Worm (Caenorhabditis elegans) whole organism, L2 larva: ENCODE measurements around the gene R02D5.3.
A peak's percentile ranks its signal among the peaks of the same experiment; 100 is the strongest.

Source experiments
- C34F6.9 ChIP-seq: fragments of 150-350 bp; optimal IDR thresholded peaks from 2 replicates; lab custom pipeline; 2014; ENCODE audit warnings: missing biosample characterization, missing genetic modification characterization
- F13H6.1 ChIP-seq: sonication (generic microtip); optimal IDR thresholded peaks from 2 replicates; lab custom pipeline; 2016; ENCODE audit warnings: missing genetic modification characterization, missing compliant biosample characterization
- R02D3.7 ChIP-seq: fragments of 150-350 bp; optimal IDR thresholded peaks from 2 replicates; lab custom pipeline; 2014; ENCODE audit warnings: missing biosample characterization, missing genetic modification characterization
- Y55F3AM.14 ChIP-seq: fragments of 200-800 bp; sonication (Bioruptor generic); optimal IDR thresholded peaks from 2 replicates; lab custom pipeline; 2018; ENCODE audit warnings: mild to moderate bottlenecking, missing genetic modification characterization, missing compliant biosample characterization
- ZK546.5 ChIP-seq: sonication (generic microtip); optimal IDR thresholded peaks from 2 replicates; lab custom pipeline; 2017; ENCODE audit warnings: missing biosample characterization, missing genetic modification characterization
- alr-1 ChIP-seq: fragments of 150-350 bp; optimal IDR thresholded peaks from 2 replicates; lab custom pipeline; 2014; ENCODE audit warnings: missing biosample characterization, missing genetic modification characterization
- aly-2 ChIP-seq: fragments of 150-350 bp; optimal IDR thresholded peaks from 2 replicates; lab custom pipeline; 2014; ENCODE audit warnings: missing biosample characterization, missing genetic modification characterization
- ama-1 ChIP-seq: fragments of 150-350 bp; optimal IDR thresholded peaks from 2 replicates; lab custom pipeline; 2018; ENCODE audit warnings: inconsistent platforms
- blmp-1 ChIP-seq: sonication (generic microtip); optimal IDR thresholded peaks from 2 replicates; lab custom pipeline; 2017; ENCODE audit warnings: missing genetic modification characterization, mild to moderate bottlenecking, missing compliant biosample characterization, antibody characterized with exemption, moderate library complexity; ENCODE audit not compliant: insufficient read depth
- ceh-16 ChIP-seq: fragments of 150-350 bp; optimal IDR thresholded peaks from 2 replicates; lab custom pipeline; 2014; ENCODE audit warnings: missing biosample characterization, missing genetic modification characterization
- ceh-82 ChIP-seq: fragments of 150-350 bp; optimal IDR thresholded peaks from 2 replicates; lab custom pipeline; 2014; ENCODE audit warnings: missing biosample characterization, missing genetic modification characterization
- crh-2 ChIP-seq: sonication (generic microtip); optimal IDR thresholded peaks from 2 replicates; lab custom pipeline; 2017; ENCODE audit warnings: missing biosample characterization, missing genetic modification characterization
- dmd-4 ChIP-seq: sonication (generic microtip); optimal IDR thresholded peaks from 2 replicates; lab custom pipeline; 2017; ENCODE audit warnings: missing biosample characterization, missing genetic modification characterization
- egl-27 ChIP-seq: sonication (generic microtip); optimal IDR thresholded peaks from 3 replicates; lab custom pipeline; 2017; ENCODE audit warnings: missing biosample characterization, missing genetic modification reagents, missing genetic modification characterization
- elt-1 ChIP-seq: fragments of 150-350 bp; optimal IDR thresholded peaks from 2 replicates; lab custom pipeline; 2014; ENCODE audit warnings: missing biosample characterization, missing genetic modification characterization
- elt-3 ChIP-seq: sonication (generic microtip); optimal IDR thresholded peaks from 2 replicates; lab custom pipeline; 2017; ENCODE audit warnings: missing biosample characterization, missing genetic modification characterization
- fos-1 ChIP-seq: fragments of 150-350 bp; optimal IDR thresholded peaks from 2 replicates; lab custom pipeline; 2014; ENCODE audit warnings: missing biosample characterization, missing genetic modification characterization
- gmeb-1 ChIP-seq: fragments of 150-350 bp; optimal IDR thresholded peaks from 2 replicates; lab custom pipeline; 2014; ENCODE audit warnings: missing biosample characterization, missing genetic modification characterization
- lin-11 ChIP-seq: fragments of 150-350 bp; sonication (generic microtip); optimal IDR thresholded peaks from 2 replicates; lab custom pipeline; 2014; ENCODE audit warnings: missing biosample characterization, missing genetic modification characterization, inconsistent platforms, mixed read lengths
- lin-13 ChIP-seq: fragments of 150-350 bp; optimal IDR thresholded peaks from 2 replicates; lab custom pipeline; 2014; ENCODE audit warnings: missing biosample characterization, missing genetic modification reagents, missing genetic modification characterization
- lin-39 ChIP-seq: fragments of 150-350 bp; optimal IDR thresholded peaks from 2 replicates; lab custom pipeline; 2014; ENCODE audit warnings: missing biosample characterization, missing genetic modification reagents, missing genetic modification characterization
- lsy-2 ChIP-seq, 2 experiments: fragments of 150-350 bp in 1 of 2; sonication (generic microtip) in 1 of 2; optimal IDR thresholded peaks; 2 replicates each; lab custom pipeline; 2014 to 2017; ENCODE audit warnings: missing biosample characterization in 2 of 2, missing genetic modification characterization in 2 of 2
- mab-5 ChIP-seq: fragments of 150-350 bp; optimal IDR thresholded peaks from 2 replicates; lab custom pipeline; 2014; ENCODE audit warnings: missing biosample characterization, missing genetic modification characterization
- mbf-1 ChIP-seq: sonication (generic microtip); optimal IDR thresholded peaks from 2 replicates; lab custom pipeline; 2017; ENCODE audit warnings: missing biosample characterization, missing genetic modification characterization
- mdl-1 ChIP-seq, 2 experiments: fragments of 150-350 bp in 1 of 2; sonication (generic microtip) in 1 of 2; optimal IDR thresholded peaks; 2 replicates each; lab custom pipeline; 2017; ENCODE audit warnings: missing biosample characterization in 2 of 2, missing genetic modification characterization in 2 of 2
- nhr-10 ChIP-seq: sonication (generic microtip); optimal IDR thresholded peaks from 2 replicates; lab custom pipeline; 2017; ENCODE audit warnings: missing biosample characterization, missing genetic modification characterization
- nhr-11 ChIP-seq: fragments of 150-350 bp; optimal IDR thresholded peaks from 2 replicates; lab custom pipeline; 2014; ENCODE audit warnings: missing biosample characterization, missing genetic modification characterization
- nhr-12 ChIP-seq: fragments of 150-350 bp; optimal IDR thresholded peaks from 2 replicates; lab custom pipeline; 2014; ENCODE audit warnings: missing biosample characterization, missing genetic modification characterization
- nhr-129 ChIP-seq: fragments of 150-350 bp; optimal IDR thresholded peaks from 2 replicates; lab custom pipeline; 2014; ENCODE audit warnings: missing biosample characterization, missing genetic modification characterization
- nhr-21 ChIP-seq: fragments of 150-350 bp; optimal IDR thresholded peaks from 2 replicates; lab custom pipeline; 2014; ENCODE audit warnings: missing biosample characterization, missing genetic modification characterization
- nhr-23 ChIP-seq: fragments of 150-350 bp; optimal IDR thresholded peaks from 2 replicates; lab custom pipeline; 2014; ENCODE audit warnings: missing biosample characterization, missing genetic modification reagents, missing genetic modification characterization
- nhr-237 ChIP-seq: fragments of 150-350 bp; optimal IDR thresholded peaks from 2 replicates; lab custom pipeline; 2014; ENCODE audit warnings: missing biosample characterization, missing genetic modification characterization
- nhr-25 ChIP-seq: fragments of 150-350 bp; sonication (generic microtip); optimal IDR thresholded peaks from 3 replicates; lab custom pipeline; 2014; ENCODE audit warnings: missing biosample characterization, missing genetic modification characterization
- nhr-6 ChIP-seq: fragments of 150-350 bp; optimal IDR thresholded peaks from 2 replicates; lab custom pipeline; 2014; ENCODE audit warnings: missing biosample characterization, missing genetic modification characterization
- nhr-77 ChIP-seq: fragments of 150-350 bp; optimal IDR thresholded peaks from 2 replicates; lab custom pipeline; 2014; ENCODE audit warnings: missing biosample characterization, missing genetic modification characterization
- peb-1 ChIP-seq: fragments of 150-350 bp; optimal IDR thresholded peaks from 2 replicates; lab custom pipeline; 2014; ENCODE audit warnings: missing biosample characterization, missing genetic modification characterization
- sem-4 ChIP-seq: fragments of 150-350 bp; optimal IDR thresholded peaks from 2 replicates; lab custom pipeline; 2014; ENCODE audit warnings: missing biosample characterization, missing genetic modification reagents, missing genetic modification characterization
- skn-1 ChIP-seq: sonication (generic microtip); optimal IDR thresholded peaks from 2 replicates; lab custom pipeline; 2017; ENCODE audit warnings: missing biosample characterization, missing genetic modification characterization
- sma-3 ChIP-seq: sonication (generic microtip); optimal IDR thresholded peaks from 2 replicates; lab custom pipeline; 2016; ENCODE audit warnings: missing genetic modification reagents, missing genetic modification characterization, missing compliant biosample characterization
- sma-9 ChIP-seq, 2 experiments: fragments of 150-350 bp in 1 of 2; sonication (generic microtip) in 1 of 2; optimal IDR thresholded peaks; 2 replicates each; lab custom pipeline; 2014 to 2016; ENCODE audit warnings: missing genetic modification characterization in 2 of 2, mild to moderate bottlenecking in 1 of 2, missing biosample characterization in 1 of 2, missing compliant biosample characterization in 1 of 2, missing genetic modification reagents in 1 of 2, moderate library complexity in 1 of 2
- snpc-4 ChIP-seq: fragments of 150-350 bp; optimal IDR thresholded peaks from 2 replicates; lab custom pipeline; 2014; ENCODE audit warnings: missing biosample characterization, missing genetic modification characterization
- unc-39 ChIP-seq: fragments of 150-350 bp; optimal IDR thresholded peaks from 2 replicates; lab custom pipeline; 2014; ENCODE audit warnings: missing biosample characterization, missing genetic modification characterization
- unc-55 ChIP-seq: fragments of 150-350 bp; sonication (generic microtip); optimal IDR thresholded peaks from 3 replicates; lab custom pipeline; 2014; ENCODE audit warnings: missing biosample characterization, missing genetic modification reagents, missing genetic modification characterization
- unc-62 ChIP-seq: fragments of 150-350 bp; optimal IDR thresholded peaks from 2 replicates; lab custom pipeline; 2014; ENCODE audit warnings: missing biosample characterization, missing genetic modification reagents, missing genetic modification characterization
- zag-1 ChIP-seq: fragments of 150-350 bp; optimal IDR thresholded peaks from 2 replicates; lab custom pipeline; 2014; ENCODE audit warnings: missing biosample characterization, missing genetic modification characterization
- ztf-1 ChIP-seq: fragments of 200-800 bp; sonication (Bioruptor generic); conservative IDR thresholded peaks from 2 replicates; pipeline ENCODE4 v1.3.6; 2022; ENCODE audit warnings: missing genetic modification characterization, missing compliant biosample characterization
- ztf-11 ChIP-seq: sonication (generic microtip); optimal IDR thresholded peaks from 2 replicates; lab custom pipeline; 2017; ENCODE audit warnings: missing biosample characterization, missing genetic modification characterization
- ztf-4 ChIP-seq: fragments of 150-350 bp; optimal IDR thresholded peaks from 2 replicates; lab custom pipeline; 2014; ENCODE audit warnings: missing biosample characterization, missing genetic modification characterization

R02D5.3 gene

DNA sequence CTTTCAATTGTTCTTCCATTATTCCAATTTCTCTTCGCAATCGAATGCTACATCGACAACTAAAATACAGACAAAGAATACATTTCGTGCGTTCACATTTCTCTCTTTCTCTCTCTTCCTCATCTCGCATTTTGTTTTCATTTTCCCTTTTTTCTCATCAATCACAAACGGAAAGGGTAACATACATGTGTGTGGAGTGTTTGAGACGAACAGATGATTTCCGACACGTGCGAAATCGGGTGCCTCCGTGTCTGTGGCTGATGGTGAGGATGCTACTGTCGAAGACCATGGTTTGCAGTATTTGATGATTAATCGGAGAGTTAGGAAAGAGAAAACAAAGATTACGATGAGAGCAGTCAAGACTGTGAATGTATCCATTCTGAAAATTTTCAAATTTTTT, 27.8 kb downstream of the R02D5.3 start, which contains the start of gene R02D5.9:
TSS of gene R02D5.9 (minus strand) at position 378 of the 400 bp plus-strand sequence.
- no peak for TF ChIP-seq nhr-10
- TF ChIP-seq lsy-2 (tag; optimal IDR thresholded peaks at IDR 0.05; lab: Kevin White, UChicago): no peak
- TF ChIP-seq crh-2 (tag; lab: Kevin White, UChicago): no peak
- TF ChIP-seq ama-1: no peak
- no peak for TF ChIP-seq unc-62
- no peak for TF ChIP-seq lin-39 (tag; lab: Kevin White, UChicago)
- TF ChIP-seq nhr-12: no peak
- TF ChIP-seq sma-3 (GFP tag; lab: Kevin White, UChicago): peak; percentile 95
- TF ChIP-seq F13H6.1 (tag; lab: Kevin White, UChicago): no peak
- TF ChIP-seq nhr-23 (tag; lab: Kevin White, UChicago): no peak
- no peak for TF ChIP-seq nhr-6 (tag; lab: Kevin White, UChicago)
- no peak for TF ChIP-seq C34F6.9 (tag; lab: Kevin White, UChicago)
- TF ChIP-seq nhr-237 (tag; lab: Kevin White, UChicago): no peak
- peak; percentile 87 for TF ChIP-seq nhr-25 (tag; lab: Kevin White, UChicago)
- TF ChIP-seq nhr-77 (tag; lab: Kevin White, UChicago): no peak
- no peak for TF ChIP-seq ceh-82 (tag; lab: Kevin White, UChicago)
- no peak for TF ChIP-seq elt-3 (tag; lab: Kevin White, UChicago)
- TF ChIP-seq elt-1: no peak
- peak; percentile 49 for TF ChIP-seq sem-4 (tag; lab: Kevin White, UChicago)
- TF ChIP-seq aly-2 (tag; lab: Kevin White, UChicago): no peak
- no peak for TF ChIP-seq Y55F3AM.14 (GFP tag; lab: Kevin White, UChicago)
- no peak for TF ChIP-seq R02D3.7
- TF ChIP-seq unc-39 (tag; lab: Kevin White, UChicago): no peak
- TF ChIP-seq mbf-1: no peak
- TF ChIP-seq lin-11 (tag; lab: Kevin White, UChicago): no peak
- TF ChIP-seq mab-5: no peak
- no peak for TF ChIP-seq peb-1
- no peak for TF ChIP-seq alr-1
- TF ChIP-seq gmeb-1 (tag; lab: Kevin White, UChicago): no peak
- peak; percentile 20 for TF ChIP-seq fos-1 (tag; lab: Kevin White, UChicago)
- no peak for TF ChIP-seq skn-1 (tag; lab: Kevin White, UChicago)
- no peak for TF ChIP-seq ceh-16
- TF ChIP-seq nhr-129 (tag; lab: Kevin White, UChicago): peak; percentile 42
- TF ChIP-seq mdl-1 (tag; optimal IDR thresholded peaks at IDR 0.05; lab: Kevin White, UChicago): peak; percentile 37 to 82
- no peak for TF ChIP-seq unc-55 (GFP tag; lab: Kevin White, UChicago)
- peak; percentile 88 for TF ChIP-seq sma-9 (GFP tag; optimal IDR thresholded peaks at IDR 0.05; lab: Kevin White, UChicago)
- no peak for TF ChIP-seq sma-9 (tag; optimal IDR thresholded peaks at IDR 0.05; lab: Kevin White, UChicago)
- TF ChIP-seq ztf-1 (GFP tag; lab: Robert Waterston, UW): no peak
- TF ChIP-seq lin-13 (GFP tag; lab: Kevin White, UChicago): no peak
- no peak for TF ChIP-seq zag-1 (tag; lab: Kevin White, UChicago)
- peak; percentile 72 for TF ChIP-seq nhr-21 (tag; lab: Kevin White, UChicago)
- TF ChIP-seq snpc-4 (tag; lab: Kevin White, UChicago): no peak
- no peak for TF ChIP-seq dmd-4 (tag; lab: Kevin White, UChicago)
- TF ChIP-seq nhr-11: no peak
- TF ChIP-seq ztf-4 (tag; lab: Kevin White, UChicago): no peak
- peak; percentile 97 for TF ChIP-seq blmp-1
- no peak for TF ChIP-seq ZK546.5 (tag; lab: Kevin White, UChicago)
- peak; percentile 9 for TF ChIP-seq egl-27 (tag; lab: Kevin White, UChicago)
- no peak for TF ChIP-seq ztf-11 (tag; lab: Kevin White, UChicago)
